Worm (Caenorhabditis elegans): ENCODE measurements around the gene W04D2.4.

W04D2.4 gene

DNA sequence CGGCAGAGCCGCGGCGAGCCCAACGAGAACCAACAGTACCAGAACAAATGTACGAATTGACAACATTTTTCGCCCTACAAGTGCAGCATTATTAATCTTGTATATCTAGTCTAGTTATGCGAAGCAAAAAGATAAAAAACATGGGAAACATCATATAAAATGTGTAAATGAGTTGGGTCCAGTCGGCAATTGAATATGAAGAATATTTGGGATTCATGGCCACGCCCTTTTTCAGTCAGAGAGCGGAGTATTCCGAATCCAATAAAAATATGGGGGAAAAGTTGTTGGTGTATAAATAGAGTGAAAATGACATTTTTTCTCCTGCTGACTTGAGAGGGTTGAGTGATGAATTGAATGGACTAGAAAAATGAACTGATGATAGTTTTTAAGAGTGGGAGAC, 8.6 kb upstream of the W04D2.4 start, which contains the start of gene nlp-46:
TSS of gene nlp-46 (minus strand) at position 101 of the 400 bp plus-strand sequence.
- no peak for TF ChIP-seq elt-3 (tag; optimal IDR thresholded peaks at IDR 0.05)
- no peak for TF ChIP-seq sem-2 (GFP tag; optimal IDR thresholded peaks at IDR 0.05)
- no peak for TF ChIP-seq nhr-12 (tag; optimal IDR thresholded peaks at IDR 0.05)
- TF ChIP-seq zip-8 (tag; optimal IDR thresholded peaks at IDR 0.05), result no peak
- no peak for TF ChIP-seq flh-1 (GFP tag; optimal IDR thresholded peaks at IDR 0.05)
- no peak for TF ChIP-seq ham-2 (GFP tag; optimal IDR thresholded peaks at IDR 0.05)
- TF ChIP-seq ceh-43 (GFP tag; optimal IDR thresholded peaks at IDR 0.05), result no peak
- no peak for TF ChIP-seq nhr-28 (tag; optimal IDR thresholded peaks at IDR 0.05)
- no peak for TF ChIP-seq mep-1 (tag; optimal IDR thresholded peaks at IDR 0.05)
- TF ChIP-seq hlh-1 (tag; optimal IDR thresholded peaks at IDR 0.05), result no peak
- TF ChIP-seq unc-39 (tag; optimal IDR thresholded peaks at IDR 0.05), result no peak
- TF ChIP-seq drap-1 (GFP tag; optimal IDR thresholded peaks at IDR 0.05), result no peak
- TF ChIP-seq cnd-1 (tag; optimal IDR thresholded peaks at IDR 0.05), result no peak
- no peak for TF ChIP-seq lin-13 (tag; optimal IDR thresholded peaks at IDR 0.05)
- TF ChIP-seq nhr-237 (tag; optimal IDR thresholded peaks at IDR 0.05), result no peak
- TF ChIP-seq blmp-1 (tag; optimal IDR thresholded peaks at IDR 0.05), result no peak

ce11 chrV:12505730-12506129, 8.2 kb upstream of the W04D2.4 start:
- TF ChIP-seq lin-32 (GFP tag; optimal IDR thresholded peaks at IDR 0.05), result no peak
- TF ChIP-seq ceh-43 (GFP tag; optimal IDR thresholded peaks at IDR 0.05), result no peak
- TF ChIP-seq sem-2 (GFP tag; optimal IDR thresholded peaks at IDR 0.05), result no peak
- TF ChIP-seq tbx-8 (GFP tag; optimal IDR thresholded peaks at IDR 0.05), result no peak
- no peak for TF ChIP-seq ceh-83 (GFP tag; optimal IDR thresholded peaks at IDR 0.05)
- no peak for TF ChIP-seq nhr-12 (tag; optimal IDR thresholded peaks at IDR 0.05)

DNA sequence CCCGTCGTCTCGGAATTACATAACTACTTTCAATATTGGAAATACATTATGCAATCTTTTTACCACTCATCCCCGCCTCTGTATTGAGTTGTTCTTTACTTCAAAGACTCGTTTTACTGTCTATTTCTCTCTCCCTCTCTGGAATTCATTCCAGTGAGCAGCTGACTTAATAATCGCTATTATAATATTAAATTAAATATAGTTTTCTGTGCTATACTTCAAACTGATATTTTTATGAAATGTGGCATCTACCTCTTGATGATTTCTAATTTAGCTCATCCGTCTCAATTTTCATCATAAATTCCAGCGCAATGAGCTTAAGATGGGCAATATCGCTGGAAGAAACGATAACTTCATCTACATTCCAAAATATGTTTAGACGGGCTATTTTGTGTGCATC, 5.9 kb upstream of the W04D2.4 start, which contains the start of gene T28H10.1:
TSS of gene T28H10.1 (plus strand) at position 301 of the 400 bp plus-strand sequence.
- no peak for TF ChIP-seq hlh-1 (tag; optimal IDR thresholded peaks at IDR 0.05)
- TF ChIP-seq sptf-1 (tag; optimal IDR thresholded peaks at IDR 0.05), result no peak
- no peak for TF ChIP-seq lin-32 (GFP tag; optimal IDR thresholded peaks at IDR 0.05)
- no peak for TF ChIP-seq ceh-39 (tag; optimal IDR thresholded peaks at IDR 0.05)
- TF ChIP-seq unc-120 (tag; optimal IDR thresholded peaks at IDR 0.05; ENCODE audit: poor library complexity, severe bottlenecking), result no peak
- no peak for TF ChIP-seq lin-13 (tag; optimal IDR thresholded peaks at IDR 0.05)
- TF ChIP-seq bed-3 (GFP tag; optimal IDR thresholded peaks at IDR 0.05), result no peak
- no peak for TF ChIP-seq ces-1 (GFP tag; optimal IDR thresholded peaks at IDR 0.05)
- no peak for TF ChIP-seq ham-2 (GFP tag; optimal IDR thresholded peaks at IDR 0.05)
- TF ChIP-seq nhr-76 (tag; optimal IDR thresholded peaks at IDR 0.05), result no peak
- no peak for TF ChIP-seq elt-3 (tag; optimal IDR thresholded peaks at IDR 0.05)
- no peak for TF ChIP-seq lsy-2 (tag; optimal IDR thresholded peaks at IDR 0.05)
- no peak for TF ChIP-seq nhr-28 (tag; optimal IDR thresholded peaks at IDR 0.05)
- TF ChIP-seq ztf-11 (tag; optimal IDR thresholded peaks at IDR 0.05), result no peak
- TF ChIP-seq unc-62 (GFP tag; optimal IDR thresholded peaks at IDR 0.05), result no peak
- TF ChIP-seq flh-1 (GFP tag; optimal IDR thresholded peaks at IDR 0.05), result no peak
- TF ChIP-seq mab-5 (tag; optimal IDR thresholded peaks at IDR 0.05), result no peak
- TF ChIP-seq nhr-12 (tag; optimal IDR thresholded peaks at IDR 0.05), result no peak
- no peak for TF ChIP-seq ceh-83 (GFP tag; optimal IDR thresholded peaks at IDR 0.05)
- TF ChIP-seq tbx-8 (GFP tag; optimal IDR thresholded peaks at IDR 0.05), result no peak

DNA sequence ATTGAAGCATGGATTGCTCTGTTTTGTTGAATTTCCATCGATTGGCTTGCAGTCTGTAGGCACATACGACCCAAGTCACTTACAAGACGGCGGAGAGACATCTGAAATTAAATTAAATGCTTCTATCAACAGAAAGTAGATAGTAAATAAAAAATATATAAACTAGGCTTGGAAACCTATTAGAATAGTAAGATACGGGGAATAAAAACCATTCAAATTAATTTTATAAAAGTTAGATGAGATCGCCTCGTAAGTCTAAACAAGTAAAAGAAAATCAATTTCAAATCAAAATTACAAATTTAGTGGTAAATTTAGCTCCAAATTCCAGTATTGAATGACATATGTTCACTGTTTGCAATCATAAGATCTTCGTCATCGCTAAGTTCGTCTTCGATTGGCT, 3.0 kb downstream of the W04D2.4 start, which contains the start of gene mrps-11:
TSS of gene mrps-11 (minus strand) at position 101 of the 400 bp plus-strand sequence.
- TF ChIP-seq sem-2 (GFP tag; optimal IDR thresholded peaks at IDR 0.05) (no peak), ceh-83 (GFP tag; optimal IDR thresholded peaks at IDR 0.05) (no peak), tbx-8 (GFP tag; optimal IDR thresholded peaks at IDR 0.05) (no peak), nhr-28 (tag; optimal IDR thresholded peaks at IDR 0.05) (no peak), hlh-1 (tag; optimal IDR thresholded peaks at IDR 0.05) (no peak)

- TF ChIP-seq mls-2 (tag; optimal IDR thresholded peaks at IDR 0.05) (no peak), cnd-1 (tag; optimal IDR thresholded peaks at IDR 0.05) (no peak), mab-5 (tag; optimal IDR thresholded peaks at IDR 0.05) (no peak), M03D4.4 (tag; optimal IDR thresholded peaks at IDR 0.05) (no peak)
Observed at ce11 chrV:12491070-12491643, 6.4 kb downstream of the W04D2.4 start.

Data from whole organism, mixed stage, embryonic.